Worm (Caenorhabditis elegans) whole organism, late embryonic: ENCODE data around the gene pph-4.2.

Experiments used
- hlh-13 ChIP-seq: fragments of 200-800 bp; sonication (Bioruptor generic); optimal IDR thresholded peaks from 2 replicates; lab custom pipeline; 2018; ENCODE audit warnings: mild to moderate bottlenecking, missing genetic modification characterization, missing compliant biosample characterization
- unc-86 ChIP-seq: sonication (generic microtip); optimal IDR thresholded peaks from 2 replicates; lab custom pipeline; 2016; ENCODE audit warnings: missing genetic modification characterization, missing compliant biosample characterization

DNA sequence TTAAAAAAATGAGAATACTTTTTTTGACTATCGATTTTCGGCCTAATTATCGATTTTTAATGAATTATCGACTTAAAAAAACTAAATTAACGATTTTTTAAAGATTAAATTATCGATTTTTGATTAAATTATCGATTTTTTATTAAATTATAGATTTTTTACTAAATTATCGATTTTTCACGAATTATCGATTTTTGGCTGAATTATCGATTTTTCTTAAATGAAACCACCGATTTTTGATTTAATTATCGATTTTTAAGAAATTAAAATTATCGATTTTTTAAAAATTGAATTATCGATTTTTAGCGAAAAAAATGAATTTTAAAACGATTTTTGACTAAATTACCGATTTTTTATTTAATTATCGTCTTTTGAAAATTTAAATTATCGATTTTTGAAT lies 34.6 kb upstream of the pph-4.2 start:
- TF ChIP-seq hlh-13, result no peak
- no peak for TF ChIP-seq unc-86 (tag; lab: Kevin White, UChicago)
